Fruit fly (Drosophila melanogaster): ENCODE measurements around the gene uif.
A peak's percentile ranks its signal among the peaks of the same experiment; 100 is the strongest.

DNA sequence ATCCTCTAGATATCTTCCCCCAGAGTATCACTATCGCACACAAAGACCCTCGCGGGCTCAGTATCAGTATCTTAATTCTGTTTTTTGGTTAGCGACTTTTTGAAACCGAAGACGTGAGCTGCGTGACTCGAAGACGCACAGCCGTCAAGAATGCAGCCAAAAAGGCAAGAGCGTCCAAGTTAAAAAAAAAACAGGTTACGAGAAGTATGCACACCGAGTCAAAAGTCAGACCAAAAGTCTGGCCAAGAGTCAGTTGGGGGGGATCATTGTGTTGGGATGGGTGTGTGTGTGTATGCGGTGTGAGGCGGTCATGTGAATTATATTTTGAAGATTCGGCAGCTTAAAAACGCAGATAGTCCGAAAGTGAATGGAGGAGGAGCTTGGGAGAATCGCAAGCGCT is 4.7 kb downstream of the uif start:
- peak; percentile 20 for TF ChIP-seq EcR (GFP tag; optimal IDR thresholded peaks at IDR 0.05)
- no peak for TF ChIP-seq rn (GFP tag; IDR thresholded peaks at IDR 0.05)
- TF ChIP-seq gl (tag; optimal IDR thresholded peaks at IDR 0.05): no peak
- no peak for TF ChIP-seq CG9948 (tag; optimal IDR thresholded peaks at IDR 0.05)
- no peak for TF ChIP-seq CG13204 (GFP tag; optimal IDR thresholded peaks at IDR 0.05)
- no peak for TF ChIP-seq CG12605 (GFP tag; IDR thresholded peaks at IDR 0.05)
- no peak for TF ChIP-seq CG10348 (GFP tag; IDR thresholded peaks at IDR 0.05)
- TF ChIP-seq Snoo (tag; optimal IDR thresholded peaks at IDR 0.05): no peak
- TF ChIP-seq Pif1B (GFP tag; optimal IDR thresholded peaks at IDR 0.05): no peak
- no peak for TF ChIP-seq Ets98B (GFP tag; IDR thresholded peaks at IDR 0.05)
- no peak for TF ChIP-seq CG17806 (tag; optimal IDR thresholded peaks at IDR 0.05)

All from whole organism, pupa.